Worm (Caenorhabditis elegans): ENCODE data around the gene Y59H11AM.4.

ce11 chrIV:8571138-8571537 lies 985 bp upstream of the Y59H11AM.4 start, which contains the start of gene Y59H11AM.1:
- no peak for TF ChIP-seq pes-1 (GFP tag; IDR thresholded peaks at IDR 0.05)
- TF ChIP-seq aly-1 (tag; optimal IDR thresholded peaks at IDR 0.05), result no peak
- no peak for TF ChIP-seq ets-7 (tag; optimal IDR thresholded peaks at IDR 0.05)
- TF ChIP-seq hmbx-1 (tag; optimal IDR thresholded peaks at IDR 0.05), result no peak
- TF ChIP-seq ama-1 (optimal IDR thresholded peaks at IDR 0.05), result no peak
- no peak for TF ChIP-seq hnd-1 (tag; optimal IDR thresholded peaks at IDR 0.05)
- TF ChIP-seq flt-1 (GFP tag; IDR thresholded peaks at IDR 0.05), result no peak
- TF ChIP-seq ceh-13 (GFP tag; optimal IDR thresholded peaks at IDR 0.05), result no peak
- TF ChIP-seq tbx-11 (GFP tag; IDR thresholded peaks at IDR 0.05), result no peak
- TF ChIP-seq tra-4 (tag; optimal IDR thresholded peaks at IDR 0.05), result no peak
- TF ChIP-seq B0310.2 (tag; optimal IDR thresholded peaks at IDR 0.05), result no peak
- no peak for TF ChIP-seq tbx-37 (GFP tag; conservative IDR thresholded peaks at IDR 0.05)
- TF ChIP-seq sea-1 (GFP tag; conservative IDR thresholded peaks at IDR 0.05), result no peak
- no peak for TF ChIP-seq F13C5.2 (tag; optimal IDR thresholded peaks at IDR 0.05)

Measured in whole organism, early embryonic.